Worm (Caenorhabditis elegans): ENCODE data around the gene C06G4.4.

DNA sequence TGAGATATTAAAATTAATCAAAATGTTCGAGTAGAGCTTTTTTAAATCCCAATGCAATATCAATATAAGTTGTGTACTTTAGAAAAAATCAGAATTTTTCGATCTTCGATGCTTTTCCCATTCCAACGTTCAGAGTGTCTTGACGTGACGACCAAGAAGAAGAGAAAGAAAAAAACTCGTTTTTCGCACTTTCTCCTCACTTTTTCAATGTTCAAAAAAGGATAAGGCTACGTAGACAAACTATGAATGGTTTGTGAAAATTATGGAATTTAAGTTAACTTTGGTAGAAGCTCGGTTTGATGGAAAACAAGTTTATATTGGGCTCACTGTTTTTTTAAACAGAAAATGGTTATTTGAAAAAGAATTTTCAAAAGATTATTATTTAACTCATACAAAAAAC is 29.9 kb downstream of the C06G4.4 start:
- no peak for TF ChIP-seq attf-4 (tag; optimal IDR thresholded peaks at IDR 0.05)
- TF ChIP-seq hmg-1.1 (GFP tag; IDR thresholded peaks at IDR 0.05), result no peak
- no peak for TF ChIP-seq skn-1 (tag; optimal IDR thresholded peaks at IDR 0.05)
- no peak for TF ChIP-seq unc-39 (tag; optimal IDR thresholded peaks at IDR 0.05)
- TF ChIP-seq aha-1 (tag), result no peak
- no peak for TF ChIP-seq fos-1 (tag; optimal IDR thresholded peaks at IDR 0.05)

Data from whole organism, L4 larva.